Worm (Caenorhabditis elegans): Measurements from ENCODE around the gene F42E8.1.

Gene F42E8.1

DNA sequence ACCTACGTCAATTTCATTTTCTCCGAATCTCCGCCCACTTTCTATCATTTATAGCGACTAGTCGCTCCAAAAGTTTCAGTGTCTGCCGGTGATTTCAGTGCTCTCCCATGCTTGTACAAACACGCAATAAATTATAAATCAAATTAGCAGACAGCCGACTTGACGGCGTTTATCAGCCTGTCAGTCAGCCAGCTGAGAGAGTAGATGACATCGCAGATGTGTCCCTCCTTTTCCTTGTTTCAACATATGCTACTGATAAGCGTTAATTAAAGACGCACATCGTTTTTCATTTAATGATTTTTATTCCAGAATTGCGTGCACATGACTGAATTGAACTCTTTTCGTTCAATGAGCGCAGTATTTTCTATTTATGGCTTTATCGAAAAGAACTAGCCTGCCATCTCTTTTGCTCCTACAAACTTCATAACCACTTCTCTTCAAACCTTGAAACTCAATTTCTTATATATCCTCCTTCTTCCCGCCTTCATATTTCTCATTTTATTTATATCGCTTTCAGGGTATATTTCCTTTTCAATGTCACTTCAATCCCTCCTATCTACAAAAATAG, 18.7 kb upstream of the F42E8.1 start, which contains the start of gene lap-2:
TSS of gene lap-2 (plus strand) at position 518 of the 568 bp plus-strand sequence.
- TF ChIP-seq unc-62 (GFP tag; optimal IDR thresholded peaks at IDR 0.05): no peak

DNA sequence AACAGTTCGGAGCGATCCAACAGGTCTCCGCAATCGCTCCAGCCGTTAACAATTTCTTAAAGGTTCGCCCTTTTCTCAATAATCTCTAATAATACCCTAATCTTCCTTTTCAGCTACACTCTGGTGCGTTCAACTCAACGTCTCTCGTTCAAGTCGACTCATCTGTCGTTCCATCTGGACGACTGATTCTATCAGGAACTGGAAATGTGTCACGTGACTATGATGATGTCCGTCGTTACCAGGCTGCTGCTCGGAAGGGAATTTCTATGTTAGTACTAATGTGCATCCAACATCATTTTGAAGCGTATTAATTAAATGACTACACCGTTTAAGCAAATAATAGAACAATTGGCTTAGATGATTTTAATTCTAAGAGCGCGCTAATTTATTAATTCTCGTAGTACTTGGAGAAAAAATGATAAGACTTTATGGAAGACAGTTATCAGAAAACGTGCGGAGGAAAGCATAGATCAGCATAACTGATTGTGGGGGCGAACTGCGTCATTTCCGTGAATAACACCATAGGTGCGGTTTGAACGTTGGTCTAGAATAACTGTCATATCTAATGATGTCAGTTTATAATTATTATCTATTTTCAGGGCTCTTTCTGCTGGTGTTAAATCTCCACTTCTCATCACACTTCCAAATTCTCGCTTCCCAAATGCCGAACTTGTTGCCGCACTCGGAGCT, 18.0 kb upstream of the F42E8.1 start:
- no peak for TF ChIP-seq unc-62 (GFP tag; optimal IDR thresholded peaks at IDR 0.05)

DNA sequence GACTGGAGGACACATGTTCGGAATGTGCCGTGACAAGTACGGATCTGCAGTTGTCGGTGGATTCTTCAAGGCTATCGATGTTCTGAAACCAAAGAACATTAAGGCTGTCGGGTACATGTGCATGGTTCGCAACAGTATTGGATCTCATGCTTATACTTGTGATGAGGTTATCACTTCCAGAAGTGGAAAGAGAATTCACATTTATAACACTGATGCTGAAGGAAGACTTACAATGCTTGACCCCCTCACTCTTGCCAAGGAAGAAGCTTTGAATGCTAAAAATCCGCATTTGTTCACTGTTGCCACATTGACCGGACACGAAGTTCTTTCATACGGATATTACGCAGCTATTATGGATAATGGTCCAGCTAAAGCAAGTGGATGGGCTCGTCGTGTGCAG, 16.9 kb upstream of the F42E8.1 start:
- no peak for TF ChIP-seq unc-62 (GFP tag; optimal IDR thresholded peaks at IDR 0.05)

DNA sequence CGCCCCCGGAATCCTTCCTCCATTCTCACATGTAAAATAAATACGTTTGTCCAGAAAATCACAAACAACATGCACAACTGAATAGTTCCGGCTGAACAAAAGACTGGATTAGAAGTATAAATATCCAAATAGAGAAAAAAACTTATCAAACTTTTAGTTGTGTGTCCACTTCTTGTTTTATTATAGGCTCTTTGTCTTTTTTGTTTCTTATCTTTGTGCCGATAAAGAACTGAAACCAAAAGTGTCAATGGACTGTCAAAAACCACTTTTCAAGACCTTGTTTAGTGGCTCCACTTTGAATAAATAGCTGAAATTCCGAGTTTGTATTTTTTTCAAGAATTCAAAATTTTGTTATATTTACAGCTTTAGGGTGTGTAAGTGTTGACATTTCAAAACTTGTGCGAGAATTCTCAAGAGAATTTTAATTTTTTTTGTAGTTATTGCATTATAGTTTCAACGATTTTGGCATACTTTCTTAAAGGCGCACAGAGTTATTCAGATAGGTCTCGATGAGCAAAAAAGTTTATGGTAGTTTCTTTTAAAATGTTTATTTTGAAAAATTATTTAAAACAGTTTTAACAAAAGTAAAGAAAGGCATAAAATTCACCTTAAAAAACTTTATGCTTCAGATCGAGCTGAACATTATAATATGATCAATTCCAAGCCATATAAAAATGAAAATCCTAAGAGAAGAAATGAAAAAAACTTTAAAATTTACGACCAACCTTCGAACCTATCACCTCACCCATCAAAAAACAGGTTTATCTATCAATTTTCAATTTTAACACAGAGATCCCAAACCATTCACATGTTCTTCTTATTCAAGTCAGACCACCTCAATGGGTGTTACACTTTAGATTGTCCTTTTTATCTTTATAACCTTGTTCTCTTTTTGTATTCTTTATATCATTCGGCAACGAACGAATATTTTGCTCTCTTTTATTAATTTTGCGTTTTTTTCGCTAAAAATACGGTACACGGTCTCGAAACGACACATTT, 15.5 kb upstream of the F42E8.1 start:
- no peak for TF ChIP-seq unc-62 (GFP tag; optimal IDR thresholded peaks at IDR 0.05)

DNA sequence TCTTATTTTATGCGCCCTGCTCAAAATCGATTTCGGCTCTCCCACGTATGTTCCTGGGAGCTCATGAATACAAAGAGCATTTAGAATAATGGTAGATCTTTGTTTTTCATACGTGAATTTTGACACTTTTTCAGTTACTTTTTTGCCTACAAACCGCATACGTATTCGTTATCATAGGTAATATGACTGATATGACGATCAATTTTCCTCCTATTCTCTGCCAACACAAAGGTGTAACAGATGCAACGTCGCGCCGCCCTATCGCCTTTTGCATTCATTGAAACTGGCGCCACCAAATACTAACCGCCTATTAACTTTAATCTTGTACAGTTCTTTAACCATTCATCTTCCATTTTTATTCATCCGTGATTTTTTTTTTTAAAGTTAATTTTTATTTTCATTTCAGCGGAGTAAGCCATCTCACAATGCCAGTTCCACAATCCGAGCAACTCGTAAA, 14.3 kb upstream of the F42E8.1 start, which contains the start of gene W07G4.5:
TSS of gene W07G4.5 (plus strand) at position 407 of the 457 bp plus-strand sequence.
- TF ChIP-seq unc-62 (GFP tag; optimal IDR thresholded peaks at IDR 0.05): no peak

DNA sequence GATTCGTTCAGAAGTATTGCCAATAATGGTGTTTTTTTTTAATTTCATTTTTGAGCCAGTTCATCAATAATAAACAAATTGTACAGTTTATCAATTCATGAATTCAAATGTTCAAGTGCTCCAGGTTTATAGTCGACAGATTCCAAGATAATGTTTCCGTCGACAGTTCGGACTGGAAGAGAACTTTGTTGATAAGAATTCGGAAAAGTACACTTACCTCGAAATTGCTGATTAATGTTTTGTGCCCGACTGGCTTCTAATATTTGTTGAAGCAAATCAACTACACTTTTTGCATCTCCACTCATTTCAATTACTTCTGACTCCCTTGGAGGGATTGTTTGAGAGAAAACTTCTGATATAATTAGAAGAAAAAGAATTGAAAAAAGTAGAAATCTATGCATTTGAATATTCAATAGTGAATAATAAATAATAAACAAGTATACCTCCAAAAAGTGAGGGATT, 12.8 kb upstream of the F42E8.1 start, which contains the start of gene W07G4.8:
TSS of gene W07G4.8 (minus strand) at position 412 of the 462 bp plus-strand sequence.
- no peak for TF ChIP-seq unc-62 (GFP tag; optimal IDR thresholded peaks at IDR 0.05)

DNA sequence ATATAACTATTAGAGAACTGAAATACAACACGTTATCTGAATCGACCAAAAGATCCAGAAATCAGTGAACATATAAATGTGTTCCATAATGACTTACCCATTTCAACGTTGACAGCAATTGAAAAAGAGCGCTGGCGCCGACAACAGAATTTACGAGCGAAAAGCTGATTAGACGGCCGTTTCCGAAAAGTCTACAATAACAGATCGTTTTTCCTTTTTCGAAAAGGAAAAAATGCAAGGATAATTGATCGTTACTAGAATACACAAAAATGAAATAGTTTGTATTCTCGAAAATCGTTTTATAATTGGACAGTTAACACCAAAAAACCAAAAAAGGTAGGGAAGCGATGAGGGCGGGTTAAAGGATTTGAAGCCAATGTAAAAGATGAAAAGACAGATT, 8.3 kb upstream of the F42E8.1 start, which contains the start of gene srr-1:
TSS of gene srr-1 (minus strand) at position 101 of the 400 bp plus-strand sequence.
- no peak for TF ChIP-seq unc-62 (GFP tag; optimal IDR thresholded peaks at IDR 0.05)

DNA sequence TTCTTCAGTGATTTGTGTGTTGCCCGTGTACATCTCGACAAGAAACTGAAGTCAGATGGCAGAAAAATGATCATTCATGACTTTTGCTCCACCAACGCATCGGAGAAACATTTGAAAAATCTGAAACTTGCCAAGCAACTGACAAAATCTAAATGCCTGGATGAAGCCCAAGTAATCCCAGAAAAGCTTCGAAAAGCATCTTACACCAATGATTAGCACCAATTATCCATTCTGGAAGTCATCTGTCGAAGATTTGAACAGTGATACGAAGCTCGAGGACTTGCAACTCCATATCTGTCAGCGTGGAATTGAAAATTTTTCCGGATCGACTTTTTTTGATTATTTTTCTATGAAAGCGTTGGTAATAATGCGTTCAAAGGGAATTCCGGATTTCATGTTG, 1.5 kb downstream of the F42E8.1 start:
- TF ChIP-seq unc-62 (GFP tag; optimal IDR thresholded peaks at IDR 0.05): no peak

DNA sequence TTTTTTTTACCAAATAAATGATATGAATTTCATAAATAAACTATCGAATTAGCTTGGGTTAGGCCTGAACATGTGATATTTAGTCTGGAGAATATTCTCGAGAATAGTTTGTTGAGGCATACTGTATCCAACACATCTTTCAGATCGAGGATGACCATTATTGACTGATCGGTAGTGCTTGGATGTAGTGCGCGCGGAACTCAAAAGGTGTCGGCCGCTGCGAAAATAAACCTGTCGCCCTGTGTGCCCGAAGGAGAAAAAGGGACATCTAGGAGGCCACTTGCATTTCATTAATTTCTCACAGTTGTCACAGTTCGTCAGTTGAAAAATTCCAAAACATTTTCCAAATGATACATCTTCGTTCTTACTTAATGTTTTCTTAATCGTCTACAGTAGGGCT, 2.2 kb downstream of the F42E8.1 start:
- TF ChIP-seq unc-62 (GFP tag; optimal IDR thresholded peaks at IDR 0.05): no peak

DNA sequence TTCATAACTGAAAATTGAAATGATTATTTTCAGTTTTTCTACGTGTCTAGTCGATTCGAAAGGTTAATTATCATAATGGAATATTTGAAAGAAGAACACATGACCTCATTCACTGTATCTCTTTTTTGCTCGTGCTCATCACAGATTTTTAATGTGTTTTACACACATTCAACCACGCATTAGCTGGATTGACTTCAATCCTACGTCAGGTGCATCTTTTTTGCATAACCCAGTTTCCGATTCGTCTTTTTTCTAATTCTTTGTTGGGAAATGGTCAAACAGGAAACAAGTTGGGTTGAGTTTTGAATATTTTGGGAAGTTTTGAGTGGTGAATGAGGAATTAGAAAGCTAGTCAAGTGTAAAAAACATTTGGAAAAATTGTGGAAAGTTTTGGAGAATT, 8.3 kb downstream of the F42E8.1 start:
- no peak for TF ChIP-seq unc-62 (GFP tag; optimal IDR thresholded peaks at IDR 0.05)

DNA sequence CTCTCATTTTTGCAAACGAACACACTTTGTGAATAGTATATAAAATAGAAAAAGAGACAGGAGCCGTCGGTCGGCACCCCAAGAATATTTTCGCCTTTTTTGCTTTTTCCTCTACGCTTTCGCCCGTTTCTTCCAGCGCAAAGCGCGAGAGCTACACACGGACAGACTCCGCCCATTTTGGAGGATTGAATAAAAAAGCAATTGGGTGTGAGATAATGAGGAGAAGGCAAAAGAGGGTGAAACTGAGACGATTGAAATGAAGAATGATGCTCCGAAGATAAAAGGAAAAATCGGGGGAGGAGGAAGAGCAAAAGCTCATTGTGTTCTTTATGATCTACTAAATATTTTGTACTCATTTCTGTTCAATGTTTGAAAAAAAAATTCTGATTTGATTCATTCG, 9.1 kb downstream of the F42E8.1 start, which contains the start of gene C34B4.3:
TSS of gene C34B4.3 (minus strand) at position 101 of the 400 bp plus-strand sequence.
- no peak for TF ChIP-seq unc-62 (GFP tag; optimal IDR thresholded peaks at IDR 0.05)

DNA sequence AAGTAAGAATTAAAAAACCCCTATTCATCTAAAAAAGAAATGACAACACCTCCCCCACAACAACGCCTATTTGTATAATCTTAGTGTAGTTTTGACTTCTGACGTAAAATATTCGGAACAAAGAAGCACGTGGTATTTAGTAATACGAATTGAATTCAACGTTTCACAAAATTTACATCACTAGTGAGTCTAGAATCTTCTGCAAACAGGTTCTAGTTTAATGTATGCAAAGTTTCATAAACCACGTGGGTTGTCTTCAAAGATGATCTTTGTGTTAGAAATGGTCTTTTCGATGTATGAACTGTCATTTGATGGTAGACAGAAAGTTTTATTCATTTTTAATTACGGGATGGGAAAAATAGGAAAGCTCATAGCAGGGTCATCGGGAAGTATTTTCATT, 11.2 kb downstream of the F42E8.1 start:
- no peak for TF ChIP-seq unc-62 (GFP tag; optimal IDR thresholded peaks at IDR 0.05)

DNA sequence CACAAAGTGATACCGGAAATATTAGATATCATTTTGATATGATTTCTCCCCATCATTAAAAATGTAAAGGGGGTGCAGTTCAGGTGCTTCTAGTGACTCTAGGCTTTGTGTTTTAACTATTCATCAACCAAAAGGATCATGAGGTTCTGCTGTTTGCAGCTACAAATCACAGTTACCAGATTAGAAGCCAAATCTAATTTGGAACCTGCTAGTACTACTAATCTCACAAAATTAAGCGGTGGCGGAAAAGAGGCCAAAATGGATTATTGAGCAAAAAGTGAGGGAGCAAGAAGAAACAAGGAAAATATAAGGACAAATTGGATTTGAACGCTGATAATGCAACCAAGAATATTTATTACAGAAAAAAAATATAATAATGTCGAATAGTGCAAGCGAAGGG, 12.2 kb downstream of the F42E8.1 start:
- TF ChIP-seq unc-62 (GFP tag; optimal IDR thresholded peaks at IDR 0.05): no peak

DNA sequence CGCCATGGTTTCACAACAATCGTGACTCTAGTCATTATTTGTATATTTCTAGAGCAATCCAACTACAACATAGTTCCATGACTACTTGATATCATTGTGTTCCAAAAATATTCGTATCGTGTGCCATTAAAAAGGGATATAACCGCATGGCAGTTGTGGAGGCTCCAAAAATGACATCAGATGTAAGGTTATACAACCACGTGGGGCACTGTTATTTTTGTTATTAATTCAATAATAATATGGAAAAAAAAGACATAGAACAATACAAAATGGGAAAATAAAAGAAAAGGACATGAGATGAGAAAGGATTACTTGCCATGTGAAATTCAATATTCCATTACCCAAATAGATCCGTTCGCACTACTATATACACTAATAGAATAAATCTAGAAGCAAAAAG, 13.5 kb downstream of the F42E8.1 start:
- no peak for TF ChIP-seq unc-62 (GFP tag; optimal IDR thresholded peaks at IDR 0.05)

DNA sequence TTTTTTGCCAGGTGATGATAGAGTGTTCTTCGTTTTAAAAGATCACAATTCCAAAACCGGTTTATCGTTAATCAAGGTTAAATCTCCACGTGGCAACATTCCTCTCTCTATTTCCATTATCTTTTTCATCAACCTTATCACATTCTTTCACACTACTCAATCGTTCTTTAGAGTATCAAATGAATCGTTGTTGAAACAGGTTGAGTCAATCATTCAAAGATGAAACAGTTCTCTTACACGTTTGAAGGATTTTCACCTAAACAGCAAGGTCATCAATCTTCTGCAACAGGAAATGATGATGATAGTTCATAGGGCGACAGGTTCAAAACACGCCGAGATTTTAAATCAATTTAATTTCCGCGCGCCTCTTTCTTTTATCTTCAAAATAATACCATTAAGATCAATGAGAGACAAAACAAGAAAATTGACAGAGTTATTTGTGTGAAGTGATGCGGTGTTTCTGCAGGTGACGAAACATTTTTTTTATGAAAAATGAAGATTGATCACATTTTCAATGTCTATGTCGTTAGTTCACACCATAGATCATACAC, 19.3 kb downstream of the F42E8.1 start:
- no peak for TF ChIP-seq unc-62 (GFP tag; optimal IDR thresholded peaks at IDR 0.05)
